Worm (Caenorhabditis elegans) whole organism, L4/young adult: ENCODE results near the gene nfx-1.

Source experiments
- W03F9.2 ChIP-seq: fragments of 150-350 bp; optimal IDR thresholded peaks from 2 replicates; lab custom pipeline; 2014; ENCODE audit warnings: missing biosample characterization, missing genetic modification characterization
- him-1 ChIP-seq: sonication (generic microtip); optimal IDR thresholded peaks from 2 replicates; lab custom pipeline; 2016; ENCODE audit warnings: missing genotype, missing genetic modification reagents, missing genetic modification characterization, missing compliant biosample characterization

- TF ChIP-seq W03F9.2 (tag; lab: Kevin White, UChicago) = no peak
- no peak for TF ChIP-seq him-1 (tag; lab: Kevin White, UChicago)
Observed at ce11 chrIII:6390644-6391043, 15.5 kb downstream of the nfx-1 start, which contains the start of gene smrc-1.
